Worm (Caenorhabditis elegans) whole organism, mixed stage, embryonic: Measurements from ENCODE around the gene fbxa-99.

Experiments
- cnd-1 ChIP-seq: fragments of 200-800 bp; sonication (Bioruptor generic); optimal IDR thresholded peaks from 2 replicates; lab custom pipeline; 2018; ENCODE audit warnings: mild to moderate bottlenecking, missing genetic modification characterization, missing compliant biosample characterization
- elt-3 ChIP-seq: fragments of 150-350 bp; optimal IDR thresholded peaks from 2 replicates; lab custom pipeline; 2014; ENCODE audit warnings: missing biosample characterization, missing genetic modification characterization
- mab-5 ChIP-seq: fragments of 150-350 bp; optimal IDR thresholded peaks from 2 replicates; lab custom pipeline; 2014; ENCODE audit warnings: missing biosample characterization, missing genetic modification characterization
- mep-1 ChIP-seq: fragments of 150-350 bp; optimal IDR thresholded peaks from 2 replicates; lab custom pipeline; 2017; ENCODE audit warnings: missing biosample characterization, missing genetic modification reagents, missing genetic modification characterization, inconsistent platforms
- nhr-12 ChIP-seq: fragments of 150-350 bp; optimal IDR thresholded peaks from 2 replicates; lab custom pipeline; 2014; ENCODE audit warnings: missing biosample characterization, missing genetic modification characterization
- nhr-28 ChIP-seq: fragments of 150-350 bp; optimal IDR thresholded peaks from 2 replicates; lab custom pipeline; 2014; ENCODE audit warnings: missing biosample characterization, missing genetic modification characterization
- nhr-76 ChIP-seq: sonication (generic microtip); optimal IDR thresholded peaks from 2 replicates; lab custom pipeline; 2017; ENCODE audit warnings: missing biosample characterization, missing genetic modification characterization
- pha-4 ChIP-seq: fragments of 150-350 bp; optimal IDR thresholded peaks from 2 replicates; lab custom pipeline; 2018; ENCODE audit warnings: missing biosample characterization, missing genetic modification reagents, missing genetic modification characterization
- snpc-4 ChIP-seq: fragments of 150-350 bp; optimal IDR thresholded peaks from 2 replicates; lab custom pipeline; 2014; ENCODE audit warnings: missing biosample characterization, missing genetic modification characterization
- sptf-1 ChIP-seq: sonication (generic microtip); optimal IDR thresholded peaks from 2 replicates; lab custom pipeline; 2017; ENCODE audit warnings: mild to moderate bottlenecking, missing genetic modification characterization, moderate library complexity, missing compliant biosample characterization
- unc-62 ChIP-seq: fragments of 150-350 bp; optimal IDR thresholded peaks from 2 replicates; lab custom pipeline; 2014; ENCODE audit warnings: missing biosample characterization, missing genetic modification reagents, missing genetic modification characterization
- zip-8 ChIP-seq: fragments of 150-350 bp; optimal IDR thresholded peaks from 2 replicates; lab custom pipeline; 2014; ENCODE audit warnings: missing biosample characterization, missing genetic modification characterization
- ztf-11 ChIP-seq: fragments of 150-350 bp; optimal IDR thresholded peaks from 2 replicates; lab custom pipeline; 2014; ENCODE audit warnings: missing biosample characterization, missing genetic modification characterization

DNA sequence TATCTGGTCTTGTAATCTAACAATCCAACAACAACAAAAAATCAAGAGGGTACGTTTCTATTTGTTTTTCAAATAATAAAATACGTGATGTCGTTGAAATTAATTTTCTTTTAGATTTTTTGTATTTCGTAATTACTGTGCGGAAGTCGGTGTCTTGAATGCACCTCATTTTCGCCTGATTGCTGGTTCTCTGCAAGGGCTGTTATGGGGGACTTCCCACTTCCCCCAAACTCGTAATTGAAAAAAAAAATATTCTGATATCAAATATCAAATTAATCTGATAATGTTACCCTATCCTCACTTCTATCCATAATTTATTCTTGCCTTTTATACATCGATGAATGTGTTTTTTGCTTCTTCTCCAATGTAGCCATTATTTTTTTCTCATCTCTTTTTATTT is 5.4 kb upstream of the fbxa-99 start, which contains the start of gene F36G9.15:
- TF ChIP-seq unc-62 (no peak), nhr-28 (no peak), sptf-1 (tag; lab: Kevin White, UChicago) (no peak), ztf-11 (tag; lab: Kevin White, UChicago) (no peak), cnd-1 (no peak), pha-4 (tag; lab: Kevin White, UChicago) (no peak), nhr-76 (tag; lab: Kevin White, UChicago) (no peak), snpc-4 (tag; lab: Kevin White, UChicago) (no peak), mab-5 (no peak), elt-3 (tag; lab: Kevin White, UChicago) (no peak), nhr-12 (tag; lab: Kevin White, UChicago) (no peak), zip-8 (tag; lab: Kevin White, UChicago) (no peak), mep-1 (tag; lab: Kevin White, UChicago) (no peak)
